Worm (Caenorhabditis elegans) whole organism, L1 larva: ENCODE measurements around the gene nhr-205.
A peak's percentile ranks its signal among the peaks of the same experiment; 100 is the strongest.

ENCODE experiments used
- C16A3.4 ChIP-seq: fragments of 150-350 bp; optimal IDR thresholded peaks from 2 replicates; lab custom pipeline; 2014; ENCODE audit warnings: missing biosample characterization, missing genetic modification characterization
- F16B12.6 ChIP-seq: fragments of 150-350 bp; optimal IDR thresholded peaks from 2 replicates; lab custom pipeline; 2014; ENCODE audit warnings: missing biosample characterization, missing genetic modification characterization
- Y116A8C.19 ChIP-seq: sonication (generic microtip); optimal IDR thresholded peaks from 2 replicates; lab custom pipeline; 2016; ENCODE audit warnings: missing compliant biosample characterization, missing genetic modification characterization, borderline replicate concordance
- alr-1 ChIP-seq: fragments of 200-800 bp; sonication (Bioruptor generic); optimal IDR thresholded peaks from 2 replicates; lab custom pipeline; 2018; ENCODE audit warnings: borderline replicate concordance, mild to moderate bottlenecking, missing genetic modification characterization, missing compliant biosample characterization
- aly-2 ChIP-seq: fragments of 150-350 bp; optimal IDR thresholded peaks from 2 replicates; lab custom pipeline; 2014; ENCODE audit warnings: missing biosample characterization, missing genetic modification characterization
- blmp-1 ChIP-seq: fragments of 150-350 bp; optimal IDR thresholded peaks from 2 replicates; lab custom pipeline; 2014; ENCODE audit warnings: missing biosample characterization, missing genetic modification characterization
- ceh-82 ChIP-seq, 3 experiments: fragments of 150-350 bp in 1 of 3; sonication (generic microtip) in 2 of 3; optimal IDR thresholded peaks; 2 replicates each; lab custom pipeline; 2014 to 2017; ENCODE audit warnings: missing biosample characterization in 3 of 3, missing genetic modification characterization in 3 of 3
- ceh-88 ChIP-seq: fragments of 200-800 bp; sonication (Bioruptor generic); IDR thresholded peaks from 2 replicates; pipeline ENCODE4 v1.3.6; 2022; ENCODE audit warnings: missing genetic modification characterization, missing compliant biosample characterization
- ceh-90 ChIP-seq: sonication (generic microtip); optimal IDR thresholded peaks from 2 replicates; lab custom pipeline; 2016; ENCODE audit warnings: missing genetic modification characterization, missing compliant biosample characterization
- dsc-1 ChIP-seq: sonication (generic microtip); optimal IDR thresholded peaks from 2 replicates; lab custom pipeline; 2016; ENCODE audit warnings: mild to moderate bottlenecking, missing genetic modification characterization, missing compliant biosample characterization
- efl-1 ChIP-seq, 4 experiments: fragments of 150-350 bp; optimal IDR thresholded peaks in 3 of 4; peaks in 1 of 4; 1 replicate in 1 of 4; 2 replicates in 3 of 4; lab custom pipeline; 2014; ENCODE audit warnings: missing biosample characterization in 2 of 4, missing genetic modification characterization in 2 of 4, missing genetic modification reagents in 2 of 4
- efl-3 ChIP-seq: fragments of 200-800 bp; sonication (Bioruptor generic); optimal IDR thresholded peaks from 2 replicates; lab custom pipeline; 2018; ENCODE audit warnings: mild to moderate bottlenecking, missing genetic modification characterization, missing compliant biosample characterization
- egl-13 ChIP-seq: sonication (generic microtip); optimal IDR thresholded peaks from 2 replicates; lab custom pipeline; 2016; ENCODE audit warnings: missing genotype, missing genetic modification reagents, missing genetic modification characterization, missing compliant biosample characterization
- ets-5 ChIP-seq: fragments of 200-800 bp; sonication (Bioruptor generic); IDR thresholded peaks from 2 replicates; pipeline ENCODE4 v1.3.6; 2022; ENCODE audit warnings: missing genetic modification characterization, missing compliant biosample characterization
- fkh-10 ChIP-seq: sonication (generic microtip); optimal IDR thresholded peaks from 2 replicates; lab custom pipeline; 2017; ENCODE audit warnings: missing biosample characterization, missing genetic modification reagents, missing genetic modification characterization
- fkh-4 ChIP-seq: sonication (generic microtip); optimal IDR thresholded peaks from 2 replicates; lab custom pipeline; 2016; ENCODE audit warnings: missing compliant biosample characterization, missing genetic modification characterization, borderline replicate concordance
- fos-1 ChIP-seq: fragments of 150-350 bp; optimal IDR thresholded peaks from 2 replicates; lab custom pipeline; 2014; ENCODE audit warnings: missing biosample characterization, missing genetic modification characterization
- hpl-2 ChIP-seq: fragments of 150-350 bp; optimal IDR thresholded peaks from 2 replicates; lab custom pipeline; 2014; ENCODE audit warnings: missing biosample characterization, missing genetic modification reagents, missing genetic modification characterization
- isw-1 ChIP-seq: fragments of 200-800 bp; sonication (Bioruptor generic); IDR thresholded peaks from 2 replicates; pipeline ENCODE4 v1.3.6; 2022; ENCODE audit warnings: missing genetic modification characterization, missing compliant biosample characterization
- jun-1 ChIP-seq: fragments of 150-350 bp; optimal IDR thresholded peaks from 2 replicates; lab custom pipeline; 2014; ENCODE audit warnings: missing biosample characterization, missing genetic modification reagents, missing genetic modification characterization
- lin-14 ChIP-seq: fragments of 200-800 bp; sonication (Bioruptor generic); optimal IDR thresholded peaks from 2 replicates; lab custom pipeline; 2018; ENCODE audit warnings: mild to moderate bottlenecking, missing genetic modification characterization, moderate library complexity, missing compliant biosample characterization
- lin-35 ChIP-seq, 2 experiments: fragments of 150-350 bp; optimal IDR thresholded peaks; 2 replicates each; lab custom pipeline; 2014; ENCODE audit warnings: missing biosample characterization in 2 of 2, missing genetic modification characterization in 2 of 2, missing genetic modification reagents in 2 of 2
- lsy-2 ChIP-seq, 2 experiments: fragments of 150-350 bp; optimal IDR thresholded peaks; 2 replicates each; lab custom pipeline; 2014; ENCODE audit warnings: missing biosample characterization in 2 of 2, missing genetic modification characterization in 2 of 2
- mdl-1 ChIP-seq, 2 experiments: fragments of 150-350 bp; optimal IDR thresholded peaks; 2 replicates each; lab custom pipeline; 2014 to 2017; ENCODE audit warnings: missing biosample characterization in 2 of 2, missing genetic modification characterization in 2 of 2, inconsistent platforms in 1 of 2
- mef-2 ChIP-seq: fragments of 150-350 bp; optimal IDR thresholded peaks from 2 replicates; lab custom pipeline; 2014; ENCODE audit warnings: missing biosample characterization, missing genetic modification characterization
- mep-1 ChIP-seq: fragments of 150-350 bp; optimal IDR thresholded peaks from 2 replicates; lab custom pipeline; 2014; ENCODE audit warnings: missing biosample characterization, missing genetic modification characterization
- nhr-20 ChIP-seq: sonication (generic microtip); optimal IDR thresholded peaks from 2 replicates; lab custom pipeline; 2016; ENCODE audit warnings: mild to moderate bottlenecking, missing genetic modification characterization, missing compliant biosample characterization
- nhr-71 ChIP-seq: sonication (generic microtip); optimal IDR thresholded peaks from 2 replicates; lab custom pipeline; 2016; ENCODE audit warnings: mild to moderate bottlenecking, missing genetic modification characterization, moderate library complexity, missing compliant biosample characterization
- nhr-85 ChIP-seq: sonication (generic microtip); peaks from one replicate; lab custom pipeline; 2016; ENCODE audit warnings: missing genetic modification characterization, inconsistent platforms, missing compliant biosample characterization
- rnt-1 ChIP-seq: sonication (generic microtip); optimal IDR thresholded peaks from 2 replicates; lab custom pipeline; 2016; ENCODE audit warnings: mild to moderate bottlenecking, missing genetic modification characterization, moderate library complexity, missing compliant biosample characterization
- snpc-4 ChIP-seq: fragments of 150-350 bp; optimal IDR thresholded peaks from 2 replicates; lab custom pipeline; 2014; ENCODE audit warnings: missing biosample characterization, missing genetic modification characterization
- sup-37 ChIP-seq: fragments of 200-800 bp; sonication (Bioruptor generic); optimal IDR thresholded peaks from 2 replicates; lab custom pipeline; 2018; ENCODE audit warnings: mild to moderate bottlenecking, missing genetic modification characterization, missing compliant biosample characterization
- tbx-2 ChIP-seq: sonication (generic microtip); optimal IDR thresholded peaks from 2 replicates; lab custom pipeline; 2016; ENCODE audit warnings: missing genetic modification characterization, missing compliant biosample characterization
- tlp-1 ChIP-seq: fragments of 150-350 bp; optimal IDR thresholded peaks from 2 replicates; lab custom pipeline; 2014; ENCODE audit warnings: missing biosample characterization, missing genetic modification characterization
- unc-130 ChIP-seq: fragments of 150-350 bp; optimal IDR thresholded peaks from 2 replicates; lab custom pipeline; 2017; ENCODE audit warnings: missing biosample characterization, missing genetic modification characterization, inconsistent platforms
- unc-30 ChIP-seq: sonication (generic microtip); optimal IDR thresholded peaks from 2 replicates; lab custom pipeline; 2017; ENCODE audit warnings: missing biosample characterization, missing genetic modification characterization
- unc-62 ChIP-seq: fragments of 150-350 bp; optimal IDR thresholded peaks from 2 replicates; lab custom pipeline; 2014; ENCODE audit warnings: missing biosample characterization, missing genetic modification reagents, missing genetic modification characterization
- unc-98 ChIP-seq: fragments of 200-800 bp; sonication (Bioruptor generic); IDR thresholded peaks from 2 replicates; pipeline ENCODE4 v1.3.6; 2022; ENCODE audit warnings: missing genetic modification characterization, missing compliant biosample characterization
- xbp-1 ChIP-seq: sonication (generic microtip); optimal IDR thresholded peaks from 2 replicates; lab custom pipeline; 2016; ENCODE audit warnings: missing genetic modification characterization, missing compliant biosample characterization
- zag-1 ChIP-seq: fragments of 150-350 bp; optimal IDR thresholded peaks from 2 replicates; lab custom pipeline; 2014; ENCODE audit warnings: missing biosample characterization, missing genetic modification characterization
- zip-4 ChIP-seq: fragments of 200-800 bp; sonication (Bioruptor generic); optimal IDR thresholded peaks from 2 replicates; lab custom pipeline; 2018; ENCODE audit warnings: mild to moderate bottlenecking, missing genetic modification characterization, moderate library complexity, missing compliant biosample characterization
- ztf-11 ChIP-seq, 2 experiments: sonication (generic microtip); optimal IDR thresholded peaks; 2 replicates each; lab custom pipeline; 2016 to 2017; ENCODE audit warnings: missing genetic modification characterization in 2 of 2, missing biosample characterization in 1 of 2, missing compliant biosample characterization in 1 of 2

nhr-205 gene

ce11 chrV:10087103-10087502 is 5.5 kb upstream of the nhr-205 start, which contains the start of gene R04B5.5 (continued):
- TF ChIP-seq jun-1 (tag; lab: Kevin White, UChicago) (no peak), mdl-1 (tag; optimal IDR thresholded peaks at IDR 0.05; lab: Kevin White, UChicago) (peak in 1 of 2 experiments; percentile 10), egl-13 (no peak), ztf-11 (tag; optimal IDR thresholded peaks at IDR 0.05; lab: Kevin White, UChicago) (no peak), fkh-4 (tag; lab: Kevin White, UChicago) (no peak), unc-30 (no peak), sup-37 (no peak), Y116A8C.19 (tag; lab: Kevin White, UChicago) (no peak), mef-2 (tag; lab: Kevin White, UChicago) (no peak), dsc-1 (no peak), ceh-82 (tag; optimal IDR thresholded peaks at IDR 0.05; lab: Kevin White, UChicago) (no peak), isw-1 (GFP tag; lab: Robert Waterston, UW) (no peak), hpl-2 (GFP tag; lab: Kevin White, UChicago) (no peak), zip-4 (GFP tag; lab: Kevin White, UChicago) (no peak), mep-1 (peak; percentile 5), aly-2 (tag; lab: Kevin White, UChicago) (no peak), nhr-85 (peak; percentile 54), fos-1 (tag; lab: Kevin White, UChicago) (no peak), efl-3 (GFP tag; lab: Kevin White, UChicago) (no peak), tbx-2 (tag; lab: Kevin White, UChicago) (peak; percentile 12), tlp-1 (peak; percentile 1), ceh-88 (no peak), unc-130 (tag; lab: Kevin White, UChicago) (no peak), unc-98 (GFP tag; lab: Robert Waterston, UW) (no peak)

DNA sequence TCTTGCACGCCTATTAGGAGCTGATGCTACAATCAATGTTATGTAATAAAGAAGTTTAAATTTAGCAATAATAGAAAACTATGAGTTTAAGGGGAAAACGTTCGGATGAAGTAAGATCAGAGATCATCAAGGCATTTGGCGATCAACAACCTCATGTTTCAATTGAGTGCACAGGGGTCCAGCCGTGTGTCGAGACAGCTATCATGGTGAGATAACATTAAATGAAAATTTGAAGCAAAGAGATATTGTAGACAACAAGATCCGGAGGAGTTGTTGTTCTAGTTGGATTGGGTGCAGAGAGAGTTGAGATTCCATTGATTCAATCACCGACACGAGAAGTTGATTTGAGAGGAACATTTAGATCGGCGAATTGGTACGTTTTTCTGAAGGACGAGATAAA is 4.6 kb upstream of the nhr-205 start:
- TF ChIP-seq rnt-1 (tag; lab: Kevin White, UChicago) (peak; percentile 31), ceh-88 (no peak), lin-14 (GFP tag; lab: Kevin White, UChicago) (peak; percentile 6)

DNA sequence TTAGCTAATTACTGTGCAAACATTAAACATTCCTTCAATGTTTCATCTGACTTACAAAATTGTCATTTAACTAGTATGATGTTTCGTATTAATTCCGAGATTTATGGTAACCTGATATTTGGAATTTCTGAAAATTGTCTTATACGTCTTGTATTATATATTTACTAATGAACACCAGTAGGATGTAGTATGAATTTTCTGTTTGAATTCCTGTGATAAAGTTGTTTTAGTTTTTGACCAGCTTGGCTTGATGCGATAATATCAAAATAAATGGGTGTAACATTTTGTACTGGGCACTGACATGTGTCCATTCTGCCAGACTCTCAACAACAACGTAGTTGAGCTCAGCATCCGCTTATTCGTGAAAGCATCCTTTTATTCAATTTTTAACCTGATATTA is 3.3 kb upstream of the nhr-205 start, which contains the start of gene R04B5.6:
R04B5.6 (plus strand) TSS at position 301 of the 400 bp plus-strand sequence.
- TF ChIP-seq nhr-85, result peak; percentile 37
- no peak for TF ChIP-seq snpc-4 (tag; lab: Kevin White, UChicago)

DNA sequence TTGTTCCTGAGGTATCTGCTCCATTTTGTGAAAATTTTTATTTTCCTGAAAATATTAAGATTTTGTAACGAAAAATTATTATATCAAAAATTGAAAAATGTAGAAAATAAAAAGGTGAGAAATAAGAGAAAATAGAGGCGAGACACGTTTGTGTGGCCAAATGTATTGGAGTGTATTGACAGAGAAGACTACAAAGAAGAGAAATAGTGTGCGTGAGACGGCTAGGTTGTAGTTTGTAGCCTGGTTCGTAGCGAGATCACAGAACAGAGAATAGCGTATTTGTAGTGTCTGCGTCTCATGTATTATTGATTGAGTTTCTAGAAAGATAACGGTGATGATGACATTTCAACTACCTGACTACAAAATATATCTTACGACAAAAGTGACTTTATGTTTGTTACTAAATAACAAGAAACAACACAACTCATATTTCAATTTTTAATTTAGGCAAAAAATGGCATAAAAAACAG is 2.5 kb upstream of the nhr-205 start, which contains the start of gene nhr-12:
nhr-12 (minus strand) TSS at position 51 of the 470 bp plus-strand sequence.
- TF ChIP-seq blmp-1 (tag; lab: Kevin White, UChicago) (peak; percentile 8), efl-1 (optimal IDR thresholded peaks at IDR 0.05; lab: Kevin White, UChicago) (peak; percentile 1 to 9), efl-1 (GFP tag; optimal IDR thresholded peaks at IDR 0.05 in 1 of 2; lab: Kevin White, UChicago) (no peak), ets-5 (GFP tag; lab: Robert Waterston, UW) (no peak), F16B12.6 (tag; lab: Kevin White, UChicago) (no peak), nhr-71 (tag; lab: Kevin White, UChicago) (peak; percentile 50), lsy-2 (tag; optimal IDR thresholded peaks at IDR 0.05; lab: Kevin White, UChicago) (no peak), lin-35 (GFP tag; optimal IDR thresholded peaks at IDR 0.05; lab: Kevin White, UChicago) (peak in 1 of 2 experiments; percentile 7), nhr-20 (tag; lab: Kevin White, UChicago) (peak; percentile 59)
- TF ChIP-seq, all 84 proteins: peak for 5

DNA sequence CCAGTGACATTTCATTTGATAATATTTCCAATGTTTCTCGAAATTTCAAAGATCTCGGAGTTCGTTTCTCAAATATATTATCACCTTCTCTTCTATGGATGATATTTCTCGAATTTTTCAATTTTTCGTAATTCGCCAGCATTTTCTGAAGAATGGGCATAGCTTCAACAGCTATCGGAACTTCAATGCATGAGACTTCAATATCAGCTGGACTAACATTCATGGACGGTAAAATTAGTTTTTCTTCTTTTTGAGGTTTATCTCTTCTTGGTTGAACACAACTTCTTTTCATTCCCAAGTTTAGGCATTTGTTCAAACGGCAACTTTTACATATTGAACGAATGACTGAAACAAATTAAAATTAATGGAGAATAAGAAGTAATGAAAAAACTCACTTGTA is 671 bp downstream of the nhr-205 start:
- TF ChIP-seq unc-62, result no peak
- TF ChIP-seq nhr-85, result no peak
- TF ChIP-seq alr-1 (tag; lab: Kevin White, UChicago), result no peak
- no peak for TF ChIP-seq mef-2 (tag; lab: Kevin White, UChicago)
- no peak for TF ChIP-seq efl-1 (optimal IDR thresholded peaks at IDR 0.05; lab: Kevin White, UChicago)
- no peak for TF ChIP-seq efl-1 (GFP tag; optimal IDR thresholded peaks at IDR 0.05 in 1 of 2; lab: Kevin White, UChicago)
- no peak for TF ChIP-seq xbp-1 (tag; lab: Kevin White, UChicago)
- no peak for TF ChIP-seq fkh-10 (GFP tag; lab: Kevin White, UChicago)
- TF ChIP-seq ceh-90 (tag; lab: Kevin White, UChicago), result no peak
- TF ChIP-seq ets-5 (GFP tag; lab: Robert Waterston, UW), result no peak
- no peak for TF ChIP-seq zag-1
- no peak for TF ChIP-seq C16A3.4 (tag; lab: Kevin White, UChicago)
